Worm (Caenorhabditis elegans) whole organism, L3 larva: ENCODE results near the gene cki-2.

ENCODE experiments used
- R02D3.7 ChIP-seq: fragments of 150-350 bp; optimal IDR thresholded peaks from 2 replicates; lab custom pipeline; 2014; ENCODE audit warnings: missing biosample characterization, missing genetic modification characterization
- ZK546.5 ChIP-seq: sonication (generic microtip); optimal IDR thresholded peaks from 2 replicates; lab custom pipeline; 2017; ENCODE audit warnings: missing biosample characterization, missing genetic modification characterization
- aly-2 ChIP-seq: fragments of 150-350 bp; optimal IDR thresholded peaks from 2 replicates; lab custom pipeline; 2014; ENCODE audit warnings: missing biosample characterization, missing genetic modification characterization
- ama-1 ChIP-seq: fragments of 150-350 bp; optimal IDR thresholded peaks from 2 replicates; lab custom pipeline; 2018
- ceh-16 ChIP-seq: sonication (generic microtip); optimal IDR thresholded peaks from 2 replicates; lab custom pipeline; 2017; ENCODE audit warnings: missing biosample characterization, missing genetic modification characterization
- ceh-28 ChIP-seq: fragments of 150-350 bp; optimal IDR thresholded peaks from 2 replicates; lab custom pipeline; 2014; ENCODE audit warnings: missing biosample characterization, missing genetic modification reagents, missing genetic modification characterization
- daf-12 ChIP-seq: fragments of 150-350 bp; optimal IDR thresholded peaks from 2 replicates; lab custom pipeline; 2014; ENCODE audit warnings: missing biosample characterization, missing genetic modification reagents, missing genetic modification characterization
- elt-1 ChIP-seq: fragments of 150-350 bp; optimal IDR thresholded peaks from 2 replicates; lab custom pipeline; 2014; ENCODE audit warnings: missing biosample characterization, missing genetic modification characterization
- elt-2 ChIP-seq: sonication (generic microtip); optimal IDR thresholded peaks from 2 replicates; lab custom pipeline; 2016; ENCODE audit warnings: missing genetic modification reagents, mild to moderate bottlenecking, missing genetic modification characterization, missing compliant biosample characterization
- eor-1 ChIP-seq, 2 experiments: fragments of 150-350 bp; optimal IDR thresholded peaks; 2 replicates each; lab custom pipeline; 2014 to 2018; ENCODE audit warnings: missing biosample characterization in 2 of 2, missing genetic modification characterization in 2 of 2
- fkh-10 ChIP-seq: sonication (generic microtip); optimal IDR thresholded peaks from 2 replicates; lab custom pipeline; 2017; ENCODE audit warnings: missing biosample characterization, missing genetic modification reagents, missing genetic modification characterization
- fkh-2 ChIP-seq: fragments of 150-350 bp; optimal IDR thresholded peaks from 2 replicates; lab custom pipeline; 2014; ENCODE audit warnings: missing biosample characterization, missing genetic modification reagents, missing genetic modification characterization
- fos-1 ChIP-seq: fragments of 150-350 bp; optimal IDR thresholded peaks from 2 replicates; lab custom pipeline; 2014; ENCODE audit warnings: missing biosample characterization, missing genetic modification characterization
- jun-1 ChIP-seq: fragments of 150-350 bp; optimal IDR thresholded peaks from 2 replicates; lab custom pipeline; 2014; ENCODE audit warnings: missing biosample characterization, missing genetic modification reagents, missing genetic modification characterization
- lin-39 ChIP-seq: fragments of 150-350 bp; optimal IDR thresholded peaks from 2 replicates; lab custom pipeline; 2018; ENCODE audit warnings: missing biosample characterization, missing genetic modification reagents, missing genetic modification characterization
- lsy-12 ChIP-seq: sonication (generic microtip); optimal IDR thresholded peaks from 2 replicates; lab custom pipeline; 2016; ENCODE audit warnings: mild to moderate bottlenecking, missing genetic modification characterization, missing compliant biosample characterization
- mml-1 ChIP-seq: fragments of 150-350 bp; sonication (generic microtip); optimal IDR thresholded peaks from 3 replicates; lab custom pipeline; 2014; ENCODE audit warnings: missing biosample characterization, missing genetic modification characterization
- nhr-11 ChIP-seq: fragments of 150-350 bp; optimal IDR thresholded peaks from 2 replicates; lab custom pipeline; 2014; ENCODE audit warnings: missing biosample characterization, missing genetic modification characterization
- nhr-12 ChIP-seq: fragments of 150-350 bp; optimal IDR thresholded peaks from 2 replicates; lab custom pipeline; 2014; ENCODE audit warnings: missing biosample characterization, missing genetic modification characterization
- nhr-23 ChIP-seq: fragments of 150-350 bp; optimal IDR thresholded peaks from 2 replicates; lab custom pipeline; 2014; ENCODE audit warnings: missing biosample characterization, missing genetic modification reagents, missing genetic modification characterization
- nhr-25 ChIP-seq: sonication (generic microtip); optimal IDR thresholded peaks from 2 replicates; lab custom pipeline; 2017; ENCODE audit warnings: missing biosample characterization, missing genetic modification characterization
- nhr-28 ChIP-seq: fragments of 150-350 bp; optimal IDR thresholded peaks from 2 replicates; lab custom pipeline; 2014; ENCODE audit warnings: missing biosample characterization, missing genetic modification characterization
- nhr-43 ChIP-seq: sonication (generic microtip); optimal IDR thresholded peaks from 2 replicates; lab custom pipeline; 2016; ENCODE audit warnings: mild to moderate bottlenecking, missing genetic modification characterization, missing compliant biosample characterization; ENCODE audit not compliant: poor library complexity, severe bottlenecking
- nhr-67 ChIP-seq: fragments of 150-350 bp; optimal IDR thresholded peaks from 2 replicates; lab custom pipeline; 2014; ENCODE audit warnings: missing biosample characterization, missing genetic modification characterization
- nhr-77 ChIP-seq: fragments of 150-350 bp; optimal IDR thresholded peaks from 2 replicates; lab custom pipeline; 2014; ENCODE audit warnings: missing biosample characterization, missing genetic modification characterization
- pha-4 ChIP-seq: fragments of 150-350 bp; optimal IDR thresholded peaks from 2 replicates; lab custom pipeline; 2014; ENCODE audit warnings: missing biosample characterization, missing genetic modification reagents, missing genetic modification characterization
- pqm-1 ChIP-seq: fragments of 150-350 bp; optimal IDR thresholded peaks from 2 replicates; lab custom pipeline; 2017; ENCODE audit warnings: missing biosample characterization, missing genetic modification characterization, inconsistent platforms
- snpc-4 ChIP-seq: fragments of 150-350 bp; optimal IDR thresholded peaks from 2 replicates; lab custom pipeline; 2014; ENCODE audit warnings: missing biosample characterization, missing genetic modification characterization
- tbx-2 ChIP-seq: sonication (generic microtip); optimal IDR thresholded peaks from 2 replicates; lab custom pipeline; 2016; ENCODE audit warnings: mild to moderate bottlenecking, missing genetic modification characterization, missing compliant biosample characterization
- unc-39 ChIP-seq: sonication (generic microtip); optimal IDR thresholded peaks from 4 replicates; lab custom pipeline; 2017; ENCODE audit warnings: missing biosample characterization, missing genetic modification characterization
- unc-62 ChIP-seq: fragments of 150-350 bp; sonication (generic microtip); optimal IDR thresholded peaks from 4 replicates; lab custom pipeline; 2014; ENCODE audit warnings: missing biosample characterization, missing genetic modification reagents, missing genetic modification characterization

cki-2 gene

DNA sequence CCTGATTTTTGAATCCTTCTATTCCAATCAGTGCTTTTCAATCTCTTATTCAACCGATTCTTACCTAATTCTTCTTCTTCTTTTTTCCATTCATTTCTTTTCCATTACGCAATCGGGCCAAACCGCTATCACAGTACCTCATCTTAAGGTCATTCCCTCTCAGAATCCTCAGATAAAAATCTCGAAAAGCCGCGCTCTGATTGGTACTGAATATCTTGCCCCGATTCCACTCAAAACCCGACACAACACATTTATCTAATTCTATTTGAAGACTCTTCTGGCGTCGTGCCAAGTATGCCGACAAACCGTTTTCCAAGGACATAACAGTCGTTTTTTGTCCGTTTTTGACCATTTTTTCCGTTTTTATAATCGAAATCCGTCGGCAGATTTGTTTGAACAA, 14.4 kb upstream of the cki-2 start:
- TF ChIP-seq nhr-23 (tag; lab: Kevin White, UChicago) (peak; percentile 70), ceh-16 (peak; percentile 50), nhr-25 (tag; lab: Kevin White, UChicago) (peak; percentile 77), elt-1 (tag; lab: Kevin White, UChicago) (peak; percentile 96), tbx-2 (tag; lab: Kevin White, UChicago) (no peak)

DNA sequence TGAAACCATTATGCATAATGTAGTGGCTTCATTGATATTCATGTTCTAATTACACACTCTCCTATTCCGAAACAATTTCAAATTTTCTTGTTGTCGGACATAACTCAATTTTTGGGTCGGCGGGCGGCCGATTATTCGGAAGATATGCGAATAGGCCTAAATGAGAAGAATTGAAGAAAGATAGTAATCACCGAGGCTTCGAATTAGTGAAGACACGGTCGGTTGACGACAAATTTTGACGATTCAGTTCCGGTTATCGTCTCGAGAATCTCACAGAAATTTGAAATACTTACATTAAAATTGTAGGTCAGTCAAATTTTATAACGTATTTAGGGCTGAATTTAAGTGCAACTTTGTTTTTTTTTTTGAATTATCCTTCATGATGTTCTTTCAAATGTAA, 13.1 kb upstream of the cki-2 start:
- no peak for TF ChIP-seq elt-2 (tag; lab: Kevin White, UChicago)
- no peak for TF ChIP-seq daf-12 (tag; lab: Kevin White, UChicago)
- no peak for TF ChIP-seq ceh-28 (tag; lab: Kevin White, UChicago)
- TF ChIP-seq elt-1 (tag; lab: Kevin White, UChicago) = peak; percentile 59
- TF ChIP-seq nhr-23 (tag; lab: Kevin White, UChicago) = peak; percentile 18

ce11 chrII:7806054-7806453, 10.2 kb upstream of the cki-2 start:
- no peak for TF ChIP-seq nhr-12
- TF ChIP-seq elt-2 (tag; lab: Kevin White, UChicago) = no peak
- no peak for TF ChIP-seq nhr-77 (tag; lab: Kevin White, UChicago)
- TF ChIP-seq daf-12 (tag; lab: Kevin White, UChicago) = no peak
- no peak for TF ChIP-seq nhr-25 (tag; lab: Kevin White, UChicago)
- no peak for TF ChIP-seq fos-1 (tag; lab: Kevin White, UChicago)
- no peak for TF ChIP-seq nhr-67 (tag; lab: Kevin White, UChicago)

- TF ChIP-seq lin-39 (tag; lab: Kevin White, UChicago) (peak; percentile 25), ZK546.5 (tag; lab: Kevin White, UChicago) (no peak), nhr-25 (tag; lab: Kevin White, UChicago) (peak; percentile 82), aly-2 (tag; lab: Kevin White, UChicago) (no peak)
These were observed 9.4 kb upstream of the cki-2 start for ce11 chrII:7806872-7807271.

- TF ChIP-seq elt-1 (tag; lab: Kevin White, UChicago) (peak; percentile 87), nhr-11 (no peak), nhr-43 (tag; lab: Kevin White, UChicago) (peak; percentile 39), nhr-25 (tag; lab: Kevin White, UChicago) (peak; percentile 64)
- TF ChIP-seq, all 47 proteins: peak for 3
These were observed 8.1 kb upstream of the cki-2 start for ce11 chrII:7808153-7808552.

DNA sequence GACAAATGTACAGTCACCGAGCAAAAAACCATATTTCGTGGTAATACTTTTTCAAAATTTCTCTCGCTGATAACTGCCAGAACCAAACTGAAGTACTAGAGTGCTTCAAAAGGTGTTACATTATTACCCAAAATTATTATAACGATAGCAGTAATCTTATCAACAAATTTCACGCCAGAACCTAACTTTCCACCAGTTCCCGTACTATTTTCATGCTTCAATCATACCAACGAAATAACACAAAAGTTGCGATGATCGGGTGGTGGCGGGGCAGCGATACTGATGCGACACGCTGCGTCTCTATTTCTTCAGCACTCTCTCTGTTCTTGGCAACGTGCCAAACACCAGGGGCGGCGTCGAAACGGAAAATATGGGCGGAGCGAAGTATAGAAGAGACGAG, 7.3 kb upstream of the cki-2 start:
- TF ChIP-seq nhr-23 (tag; lab: Kevin White, UChicago) (peak; percentile 52), mml-1 (no peak), fkh-10 (GFP tag; lab: Kevin White, UChicago) (no peak), snpc-4 (tag; lab: Kevin White, UChicago) (peak; percentile 16), nhr-25 (tag; lab: Kevin White, UChicago) (peak; percentile 44), ama-1 (no peak), lsy-12 (tag; lab: Kevin White, UChicago) (peak; percentile 20), unc-39 (tag; lab: Kevin White, UChicago) (no peak), R02D3.7 (tag; lab: Kevin White, UChicago) (no peak), nhr-67 (tag; lab: Kevin White, UChicago) (no peak), fkh-2 (tag; lab: Kevin White, UChicago) (no peak), elt-1 (tag; lab: Kevin White, UChicago) (no peak), nhr-77 (tag; lab: Kevin White, UChicago) (no peak), nhr-43 (tag; lab: Kevin White, UChicago) (peak; percentile 7), pqm-1 (tag; lab: Kevin White, UChicago) (peak; percentile 92), jun-1 (tag; lab: Kevin White, UChicago) (peak; percentile 60), pha-4 (tag; lab: Kevin White, UChicago) (peak; percentile 13), nhr-28 (tag; lab: Kevin White, UChicago) (no peak), eor-1 (tag; optimal IDR thresholded peaks at IDR 0.05; lab: Kevin White, UChicago) (no peak), ceh-28 (tag; lab: Kevin White, UChicago) (no peak), elt-2 (tag; lab: Kevin White, UChicago) (peak; percentile 95), unc-62 (GFP tag; lab: Kevin White, UChicago) (peak; percentile 2)
